Fruit fly (Drosophila melanogaster): ENCODE measurements around the gene nes.
A peak's percentile ranks its signal among the peaks of the same experiment; 100 is the strongest.

Gene nes

DNA sequence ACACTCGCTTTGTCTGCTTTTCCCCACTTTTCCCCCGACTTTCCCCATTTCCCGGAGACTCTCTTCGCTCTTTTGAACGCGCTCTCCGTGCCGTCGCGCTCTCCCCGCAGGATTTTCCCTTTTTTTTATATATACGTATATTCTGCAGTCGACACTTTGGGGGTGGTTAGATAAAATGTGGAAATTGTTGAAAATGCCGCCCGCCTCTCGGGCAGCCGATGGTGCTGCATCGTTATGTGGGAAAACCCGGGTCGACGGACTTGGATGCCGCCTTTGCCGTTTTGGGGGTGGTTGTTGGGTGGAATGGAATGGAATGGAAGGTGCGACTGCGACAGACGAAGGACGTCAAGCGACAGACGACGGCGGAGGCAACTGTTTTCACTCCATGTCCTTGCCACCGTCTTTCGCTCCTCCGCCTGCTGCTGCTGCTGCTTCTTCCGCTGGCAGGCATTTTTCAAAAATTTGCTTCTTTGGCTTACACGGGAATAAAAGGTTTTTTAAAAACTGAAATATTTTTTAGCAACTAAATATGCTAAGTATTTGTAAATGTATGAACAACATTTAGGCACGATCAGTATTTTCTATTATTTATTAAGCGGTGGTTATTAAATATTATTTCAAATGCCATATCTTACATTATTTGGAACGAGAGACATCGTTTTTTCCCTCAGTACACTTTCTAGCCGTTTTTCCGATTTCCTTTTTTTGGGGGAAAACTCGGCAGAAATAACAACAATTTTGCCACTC is 29.5 kb downstream of the nes start (continued):
- TF ChIP-seq CG16815 (GFP tag; optimal IDR thresholded peaks at IDR 0.05) = no peak
- no peak for TF ChIP-seq ftz-f1 (GFP tag; optimal IDR thresholded peaks at IDR 0.05)
- no peak for TF ChIP-seq Hr39 (optimal IDR thresholded peaks at IDR 0.05)
- no peak for TF ChIP-seq CHES-1-like (GFP tag; optimal IDR thresholded peaks at IDR 0.05)
- TF ChIP-seq tll (GFP tag; optimal IDR thresholded peaks at IDR 0.05) = no peak
- TF ChIP-seq gcm (GFP tag; optimal IDR thresholded peaks at IDR 0.05) = no peak
- TF ChIP-seq CG10267 (tag; optimal IDR thresholded peaks at IDR 0.05) = peak; percentile 6
- TF ChIP-seq tup (GFP tag; optimal IDR thresholded peaks at IDR 0.05) = no peak
- no peak for TF ChIP-seq CG3847 (GFP tag; IDR thresholded peaks at IDR 0.05)
- TF ChIP-seq PHDP (tag; optimal IDR thresholded peaks at IDR 0.05) = peak; percentile 44
- TF ChIP-seq CG31441 (GFP tag; IDR thresholded peaks at IDR 0.05) = 0 out of 2 replicates have a peak, but pooled peaks have one; percentile 32
- TF ChIP-seq trem (tag; optimal IDR thresholded peaks at IDR 0.05) = no peak
- no peak for TF ChIP-seq toy (GFP tag; IDR thresholded peaks at IDR 0.05)
- TF ChIP-seq hth (optimal IDR thresholded peaks at IDR 0.05) = no peak
- TF ChIP-seq sisA (GFP tag; IDR thresholded peaks at IDR 0.05) = no peak
- TF ChIP-seq CG10147 (GFP tag; optimal IDR thresholded peaks at IDR 0.05) = no peak
- TF ChIP-seq ranshi (GFP tag; IDR thresholded peaks at IDR 0.05) = no peak; the same call in 1 of the 2 replicates
- TF ChIP-seq Rx (GFP tag; IDR thresholded peaks at IDR 0.05) = no peak
- TF ChIP-seq CG2202 (tag; optimal IDR thresholded peaks at IDR 0.05) = no peak
- no peak for TF ChIP-seq CG32772 (GFP tag; IDR thresholded peaks at IDR 0.05)
- no peak for TF ChIP-seq CG12236 (GFP tag; optimal IDR thresholded peaks at IDR 0.05)
- no peak for TF ChIP-seq CG43689 (GFP tag; IDR thresholded peaks at IDR 0.05)
- no peak for TF ChIP-seq Doc2 (GFP tag; IDR thresholded peaks at IDR 0.05)
- no peak for TF ChIP-seq Lpt (GFP tag; optimal IDR thresholded peaks at IDR 0.05)
- no peak for TF ChIP-seq CG11696 (GFP tag; IDR thresholded peaks at IDR 0.05)
- no peak for TF ChIP-seq Chrac-16 (GFP tag; optimal IDR thresholded peaks at IDR 0.05)
- TF ChIP-seq YL-1 (GFP tag; optimal IDR thresholded peaks at IDR 0.05) = no peak
- no peak for TF ChIP-seq Nf-YC (tag; optimal IDR thresholded peaks at IDR 0.05)
- TF ChIP-seq eyg (GFP tag; optimal IDR thresholded peaks at IDR 0.05) = no peak
- peak; percentile 64 for TF ChIP-seq Ets65A (GFP tag)
- no peak for TF ChIP-seq CG1529 (GFP tag; optimal IDR thresholded peaks at IDR 0.05)
- TF ChIP-seq p53 (GFP tag; optimal IDR thresholded peaks at IDR 0.05) = no peak
- no peak for TF ChIP-seq Gsc (GFP tag; IDR thresholded peaks at IDR 0.05)
- no peak for TF ChIP-seq CG31365 (tag; optimal IDR thresholded peaks at IDR 0.05)
- TF ChIP-seq CG10959 (GFP tag; IDR thresholded peaks at IDR 0.05) = no peak
- no peak for TF ChIP-seq CG34224 (GFP tag; IDR thresholded peaks at IDR 0.05; ENCODE audit: partially characterized antibody)
- no peak for TF ChIP-seq repo (GFP tag; optimal IDR thresholded peaks at IDR 0.05)
- peak; percentile 34 for TF ChIP-seq Hand (GFP tag; optimal IDR thresholded peaks at IDR 0.05)
- TF ChIP-seq Dad (GFP tag; optimal IDR thresholded peaks at IDR 0.05) = no peak
- TF ChIP-seq mld (GFP tag; IDR thresholded peaks at IDR 0.05; ENCODE audit: partially characterized antibody) = no peak
- no peak for TF ChIP-seq Adf1 (GFP tag; IDR thresholded peaks at IDR 0.05)
- TF ChIP-seq CG7271 (tag; optimal IDR thresholded peaks at IDR 0.05) = no peak
- TF ChIP-seq Hmx (GFP tag; optimal IDR thresholded peaks at IDR 0.05) = no peak
- no peak for TF ChIP-seq HLHmδ (GFP tag; optimal IDR thresholded peaks at IDR 0.05)
- TF ChIP-seq bbx (GFP tag; IDR thresholded peaks at IDR 0.05; ENCODE audit: partially characterized antibody) = peak; percentile 62
- TF ChIP-seq Side (GFP tag; optimal IDR thresholded peaks at IDR 0.05) = no peak
- no peak for TF ChIP-seq ERR (GFP tag; optimal IDR thresholded peaks at IDR 0.05)
- TF ChIP-seq CG2120 (GFP tag; optimal IDR thresholded peaks at IDR 0.05) = peak; percentile 60
- TF ChIP-seq NK7.1 (GFP tag; optimal IDR thresholded peaks at IDR 0.05) = no peak
- TF ChIP-seq Sox102F (GFP tag; optimal IDR thresholded peaks at IDR 0.05) = peak; percentile 55
- peak; percentile 23 for TF ChIP-seq CG10366 (GFP tag; IDR thresholded peaks at IDR 0.05)
- peak; percentile 35; the same call in 1 of the 2 replicates for TF ChIP-seq seq (GFP tag; IDR thresholded peaks at IDR 0.05)

Measured in whole organism, embryonic.